Worm (Caenorhabditis elegans) whole organism, L2 larva: ENCODE measurements around the gene attf-2.

Experiments used
- C34F6.9 ChIP-seq: fragments of 150-350 bp; optimal IDR thresholded peaks from 2 replicates; lab custom pipeline; 2014; ENCODE audit warnings: missing biosample characterization, missing genetic modification characterization
- Y55F3AM.14 ChIP-seq: fragments of 200-800 bp; sonication (Bioruptor generic); optimal IDR thresholded peaks from 2 replicates; lab custom pipeline; 2018; ENCODE audit warnings: mild to moderate bottlenecking, missing genetic modification characterization, missing compliant biosample characterization
- ZK546.5 ChIP-seq: sonication (generic microtip); optimal IDR thresholded peaks from 2 replicates; lab custom pipeline; 2017; ENCODE audit warnings: missing biosample characterization, missing genetic modification characterization
- alr-1 ChIP-seq: fragments of 150-350 bp; optimal IDR thresholded peaks from 2 replicates; lab custom pipeline; 2014; ENCODE audit warnings: missing biosample characterization, missing genetic modification characterization
- aly-2 ChIP-seq: fragments of 150-350 bp; optimal IDR thresholded peaks from 2 replicates; lab custom pipeline; 2014; ENCODE audit warnings: missing biosample characterization, missing genetic modification characterization
- blmp-1 ChIP-seq: sonication (generic microtip); optimal IDR thresholded peaks from 2 replicates; lab custom pipeline; 2017; ENCODE audit warnings: missing genetic modification characterization, mild to moderate bottlenecking, missing compliant biosample characterization, antibody characterized with exemption, moderate library complexity; ENCODE audit not compliant: insufficient read depth
- ceh-16 ChIP-seq: fragments of 150-350 bp; optimal IDR thresholded peaks from 2 replicates; lab custom pipeline; 2014; ENCODE audit warnings: missing biosample characterization, missing genetic modification characterization
- dmd-4 ChIP-seq: sonication (generic microtip); optimal IDR thresholded peaks from 2 replicates; lab custom pipeline; 2017; ENCODE audit warnings: missing biosample characterization, missing genetic modification characterization
- egl-27 ChIP-seq: sonication (generic microtip); optimal IDR thresholded peaks from 3 replicates; lab custom pipeline; 2017; ENCODE audit warnings: missing biosample characterization, missing genetic modification reagents, missing genetic modification characterization
- elt-1 ChIP-seq: fragments of 150-350 bp; optimal IDR thresholded peaks from 2 replicates; lab custom pipeline; 2014; ENCODE audit warnings: missing biosample characterization, missing genetic modification characterization
- elt-3 ChIP-seq: sonication (generic microtip); optimal IDR thresholded peaks from 2 replicates; lab custom pipeline; 2017; ENCODE audit warnings: missing biosample characterization, missing genetic modification characterization
- fos-1 ChIP-seq: fragments of 150-350 bp; optimal IDR thresholded peaks from 2 replicates; lab custom pipeline; 2014; ENCODE audit warnings: missing biosample characterization, missing genetic modification characterization
- gmeb-1 ChIP-seq: fragments of 150-350 bp; optimal IDR thresholded peaks from 2 replicates; lab custom pipeline; 2014; ENCODE audit warnings: missing biosample characterization, missing genetic modification characterization
- lin-13 ChIP-seq: fragments of 150-350 bp; optimal IDR thresholded peaks from 2 replicates; lab custom pipeline; 2014; ENCODE audit warnings: missing biosample characterization, missing genetic modification reagents, missing genetic modification characterization
- lin-39 ChIP-seq: fragments of 150-350 bp; optimal IDR thresholded peaks from 2 replicates; lab custom pipeline; 2014; ENCODE audit warnings: missing biosample characterization, missing genetic modification reagents, missing genetic modification characterization
- lsy-2 ChIP-seq, 2 experiments: fragments of 150-350 bp in 1 of 2; sonication (generic microtip) in 1 of 2; optimal IDR thresholded peaks; 2 replicates each; lab custom pipeline; 2014 to 2017; ENCODE audit warnings: missing biosample characterization in 2 of 2, missing genetic modification characterization in 2 of 2
- mab-5 ChIP-seq: fragments of 150-350 bp; optimal IDR thresholded peaks from 2 replicates; lab custom pipeline; 2014; ENCODE audit warnings: missing biosample characterization, missing genetic modification characterization
- nhr-11 ChIP-seq: fragments of 150-350 bp; optimal IDR thresholded peaks from 2 replicates; lab custom pipeline; 2014; ENCODE audit warnings: missing biosample characterization, missing genetic modification characterization
- nhr-12 ChIP-seq: fragments of 150-350 bp; optimal IDR thresholded peaks from 2 replicates; lab custom pipeline; 2014; ENCODE audit warnings: missing biosample characterization, missing genetic modification characterization
- nhr-129 ChIP-seq: fragments of 150-350 bp; optimal IDR thresholded peaks from 2 replicates; lab custom pipeline; 2014; ENCODE audit warnings: missing biosample characterization, missing genetic modification characterization
- nhr-21 ChIP-seq: fragments of 150-350 bp; optimal IDR thresholded peaks from 2 replicates; lab custom pipeline; 2014; ENCODE audit warnings: missing biosample characterization, missing genetic modification characterization
- nhr-23 ChIP-seq: fragments of 150-350 bp; optimal IDR thresholded peaks from 2 replicates; lab custom pipeline; 2014; ENCODE audit warnings: missing biosample characterization, missing genetic modification reagents, missing genetic modification characterization
- nhr-237 ChIP-seq: fragments of 150-350 bp; optimal IDR thresholded peaks from 2 replicates; lab custom pipeline; 2014; ENCODE audit warnings: missing biosample characterization, missing genetic modification characterization
- skn-1 ChIP-seq: sonication (generic microtip); optimal IDR thresholded peaks from 2 replicates; lab custom pipeline; 2017; ENCODE audit warnings: missing biosample characterization, missing genetic modification characterization
- sma-3 ChIP-seq: sonication (generic microtip); optimal IDR thresholded peaks from 2 replicates; lab custom pipeline; 2016; ENCODE audit warnings: missing genetic modification reagents, missing genetic modification characterization, missing compliant biosample characterization
- sma-9 ChIP-seq, 2 experiments: fragments of 150-350 bp in 1 of 2; sonication (generic microtip) in 1 of 2; optimal IDR thresholded peaks; 2 replicates each; lab custom pipeline; 2014 to 2016; ENCODE audit warnings: missing genetic modification characterization in 2 of 2, mild to moderate bottlenecking in 1 of 2, missing biosample characterization in 1 of 2, missing compliant biosample characterization in 1 of 2, missing genetic modification reagents in 1 of 2, moderate library complexity in 1 of 2
- snpc-4 ChIP-seq: fragments of 150-350 bp; optimal IDR thresholded peaks from 2 replicates; lab custom pipeline; 2014; ENCODE audit warnings: missing biosample characterization, missing genetic modification characterization
- unc-39 ChIP-seq: fragments of 150-350 bp; optimal IDR thresholded peaks from 2 replicates; lab custom pipeline; 2014; ENCODE audit warnings: missing biosample characterization, missing genetic modification characterization
- unc-55 ChIP-seq: fragments of 150-350 bp; sonication (generic microtip); optimal IDR thresholded peaks from 3 replicates; lab custom pipeline; 2014; ENCODE audit warnings: missing biosample characterization, missing genetic modification reagents, missing genetic modification characterization
- unc-62 ChIP-seq: fragments of 150-350 bp; optimal IDR thresholded peaks from 2 replicates; lab custom pipeline; 2014; ENCODE audit warnings: missing biosample characterization, missing genetic modification reagents, missing genetic modification characterization
- zag-1 ChIP-seq: fragments of 150-350 bp; optimal IDR thresholded peaks from 2 replicates; lab custom pipeline; 2014; ENCODE audit warnings: missing biosample characterization, missing genetic modification characterization
- ztf-1 ChIP-seq: fragments of 200-800 bp; sonication (Bioruptor generic); conservative IDR thresholded peaks from 2 replicates; pipeline ENCODE4 v1.3.6; 2022; ENCODE audit warnings: missing genetic modification characterization, missing compliant biosample characterization
- ztf-11 ChIP-seq: sonication (generic microtip); optimal IDR thresholded peaks from 2 replicates; lab custom pipeline; 2017; ENCODE audit warnings: missing biosample characterization, missing genetic modification characterization
- ztf-4 ChIP-seq: fragments of 150-350 bp; optimal IDR thresholded peaks from 2 replicates; lab custom pipeline; 2014; ENCODE audit warnings: missing biosample characterization, missing genetic modification characterization

attf-2 gene

ce11 chrV:7178843-7179242 is 17.1 kb downstream of the attf-2 start, which contains the start of gene cpsf-2:
Gene cpsf-2 (plus strand): TSS chrV:7179172.
- TF ChIP-seq ZK546.5 (tag; lab: Kevin White, UChicago), result no peak
- no peak for TF ChIP-seq zag-1 (tag; lab: Kevin White, UChicago)
- TF ChIP-seq nhr-21 (tag; lab: Kevin White, UChicago), result no peak
- TF ChIP-seq mab-5, result no peak
- peak; percentile 28 for TF ChIP-seq C34F6.9
- no peak for TF ChIP-seq unc-62 (GFP tag; lab: Kevin White, UChicago)
- no peak for TF ChIP-seq ztf-4
- TF ChIP-seq unc-55 (GFP tag; lab: Kevin White, UChicago), result peak; percentile 36
- peak in 1 of 2 experiments; percentile 25 for TF ChIP-seq lsy-2 (tag; optimal IDR thresholded peaks at IDR 0.05; lab: Kevin White, UChicago)

DNA sequence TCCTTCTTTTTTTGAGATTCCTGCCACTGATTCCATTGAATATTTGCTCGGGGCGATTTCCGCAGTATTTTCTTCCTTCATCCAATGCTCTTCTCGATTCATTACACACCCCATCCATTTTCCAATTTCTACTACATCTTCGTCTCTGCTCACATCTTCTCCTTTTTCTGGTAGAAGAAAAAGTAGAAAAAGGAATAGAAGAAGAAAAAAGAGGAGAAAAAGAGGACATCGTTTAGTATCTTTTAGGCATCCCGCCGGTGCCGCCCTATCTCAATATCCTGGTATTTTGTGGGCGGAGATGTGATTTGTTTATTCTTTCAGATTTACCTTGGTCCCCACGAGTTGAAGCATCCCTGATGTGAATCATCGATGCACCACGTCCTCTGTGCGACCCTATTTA is 20.7 kb downstream of the attf-2 start, which contains the start of gene lgc-39:
Gene lgc-39 (plus strand): TSS at position 301 of the 400 bp plus-strand sequence.
- TF ChIP-seq ztf-4 (no peak), nhr-129 (tag; lab: Kevin White, UChicago) (no peak), dmd-4 (tag; lab: Kevin White, UChicago) (no peak), aly-2 (no peak)

DNA sequence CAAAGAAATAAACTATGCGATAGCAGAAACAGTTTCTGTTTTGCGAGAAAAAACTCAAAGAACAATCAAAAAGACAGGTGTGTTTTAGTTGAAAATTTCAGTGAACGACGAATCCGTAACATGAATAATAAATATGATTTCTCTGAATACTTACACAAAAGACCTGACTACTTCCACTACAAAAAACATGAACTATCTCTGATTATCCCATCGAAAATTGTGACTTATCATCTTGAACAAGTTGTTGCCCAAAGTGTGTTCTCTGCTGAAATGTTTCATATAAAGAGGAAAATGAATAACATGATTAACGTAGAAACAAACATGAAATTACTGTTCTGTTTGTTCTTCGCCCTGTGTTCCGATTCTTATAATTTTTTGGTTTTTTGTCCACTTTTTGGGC is 29.2 kb downstream of the attf-2 start, which contains the start of gene ugt-36:
Gene ugt-36 (plus strand): TSS at position 301 of the 400 bp plus-strand sequence.
- TF ChIP-seq elt-3 (no peak), ztf-1 (GFP tag; lab: Robert Waterston, UW) (no peak), gmeb-1 (tag; lab: Kevin White, UChicago) (no peak), nhr-11 (no peak), alr-1 (no peak), lin-39 (tag; lab: Kevin White, UChicago) (no peak), nhr-129 (tag; lab: Kevin White, UChicago) (no peak), elt-1 (no peak), aly-2 (no peak), nhr-21 (tag; lab: Kevin White, UChicago) (no peak), fos-1 (tag; lab: Kevin White, UChicago) (no peak), blmp-1 (tag; lab: Kevin White, UChicago) (no peak)

ce11 chrV:7164210-7164609 is 31.7 kb downstream of the attf-2 start, which contains the start of gene srh-83:
Gene srh-83 (plus strand): TSS chrV:7164510.
- TF ChIP-seq gmeb-1 (tag; lab: Kevin White, UChicago) (no peak), ceh-16 (tag; lab: Kevin White, UChicago) (no peak), nhr-129 (tag; lab: Kevin White, UChicago) (no peak), nhr-237 (no peak), Y55F3AM.14 (GFP tag; lab: Kevin White, UChicago) (no peak), aly-2 (no peak), blmp-1 (tag; lab: Kevin White, UChicago) (no peak), ztf-11 (tag; lab: Kevin White, UChicago) (no peak)

DNA sequence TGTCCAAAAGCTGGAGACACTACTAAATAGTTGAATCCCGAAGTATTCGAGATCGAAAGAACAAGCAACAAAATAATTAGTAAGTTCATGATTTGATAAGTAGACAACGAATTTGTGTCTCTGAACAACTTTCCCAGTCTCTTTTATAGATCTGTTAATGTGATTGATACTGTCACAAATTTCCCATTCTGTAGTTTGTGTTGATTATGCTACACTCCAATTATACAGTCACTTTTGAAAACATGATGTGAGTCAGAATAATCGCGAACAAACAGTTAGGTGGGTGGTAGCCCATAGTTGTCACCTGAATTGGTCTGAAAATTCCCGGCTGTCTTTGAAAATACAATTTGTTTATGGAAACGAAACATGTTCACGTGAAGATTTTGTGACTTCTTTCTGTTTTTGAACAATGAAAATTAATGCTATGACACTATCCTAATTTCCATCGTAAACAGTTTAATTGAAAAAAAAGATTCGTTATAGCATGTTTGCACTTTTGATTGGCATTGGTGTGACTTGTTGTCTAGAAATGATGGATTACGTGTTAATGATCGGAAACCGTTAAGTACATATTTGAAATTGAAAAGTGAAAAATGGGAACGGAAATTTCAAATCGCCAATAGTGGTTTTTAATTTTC is 32.3 kb downstream of the attf-2 start, which contains the start of gene ugt-41:
Gene ugt-41 (minus strand): TSS at position 119 of the 638 bp plus-strand sequence.
- TF ChIP-seq sma-3 (GFP tag; lab: Kevin White, UChicago) (peak; percentile 3), ztf-11 (tag; lab: Kevin White, UChicago) (no peak), unc-39 (no peak), lin-13 (no peak), sma-9 (GFP tag; optimal IDR thresholded peaks at IDR 0.05; lab: Kevin White, UChicago) (peak; percentile 34), sma-9 (tag; optimal IDR thresholded peaks at IDR 0.05; lab: Kevin White, UChicago) (no peak)

ce11 chrV:7159391-7159790 is 36.5 kb downstream of the attf-2 start, which contains the start of gene str-204:
Gene str-204 (plus strand): TSS chrV:7159691.
- TF ChIP-seq unc-55 (GFP tag; lab: Kevin White, UChicago) (no peak), C34F6.9 (no peak), alr-1 (no peak), lin-39 (tag; lab: Kevin White, UChicago) (no peak), nhr-11 (no peak), lin-13 (no peak), egl-27 (tag; lab: Kevin White, UChicago) (no peak), nhr-21 (tag; lab: Kevin White, UChicago) (no peak), nhr-23 (tag; lab: Kevin White, UChicago) (no peak), dmd-4 (tag; lab: Kevin White, UChicago) (no peak), nhr-12 (no peak), nhr-129 (tag; lab: Kevin White, UChicago) (no peak), skn-1 (tag; lab: Kevin White, UChicago) (no peak), snpc-4 (tag; lab: Kevin White, UChicago) (no peak), aly-2 (no peak), gmeb-1 (tag; lab: Kevin White, UChicago) (no peak), mab-5 (no peak), Y55F3AM.14 (GFP tag; lab: Kevin White, UChicago) (no peak), ztf-4 (no peak), elt-3 (no peak)
